Worm (Caenorhabditis elegans) whole organism, mixed stage, embryonic: ENCODE data around the gene pycr-4.
A peak's percentile ranks its signal among the peaks of the same experiment; 100 is the strongest.

Source experiments
- M03D4.4 ChIP-seq: sonication (generic microtip); optimal IDR thresholded peaks from 2 replicates; lab custom pipeline; 2017; ENCODE audit warnings: mild to moderate bottlenecking, missing genetic modification characterization, missing compliant biosample characterization
- bed-3 ChIP-seq: fragments of 200-800 bp; sonication (Bioruptor generic); optimal IDR thresholded peaks from 3 replicates; lab custom pipeline; 2018; ENCODE audit warnings: mild to moderate bottlenecking, missing genetic modification characterization, moderate library complexity, missing compliant biosample characterization
- blmp-1 ChIP-seq: fragments of 150-350 bp; optimal IDR thresholded peaks from 2 replicates; lab custom pipeline; 2014; ENCODE audit warnings: missing biosample characterization, missing genetic modification characterization
- ceh-39 ChIP-seq: fragments of 150-350 bp; optimal IDR thresholded peaks from 2 replicates; lab custom pipeline; 2014; ENCODE audit warnings: missing biosample characterization, missing genetic modification characterization
- ceh-43 ChIP-seq: fragments of 200-800 bp; sonication (Bioruptor generic); optimal IDR thresholded peaks from 2 replicates; lab custom pipeline; 2018; ENCODE audit warnings: mild to moderate bottlenecking, missing genetic modification characterization, moderate library complexity, missing compliant biosample characterization
- ceh-83 ChIP-seq: fragments of 200-800 bp; sonication (Bioruptor generic); optimal IDR thresholded peaks from 2 replicates; lab custom pipeline; 2018; ENCODE audit warnings: mild to moderate bottlenecking, missing genetic modification characterization, missing compliant biosample characterization
- ces-1 ChIP-seq: fragments of 150-350 bp; optimal IDR thresholded peaks from 2 replicates; lab custom pipeline; 2014; ENCODE audit warnings: missing biosample characterization, missing genetic modification reagents, missing genetic modification characterization
- cnd-1 ChIP-seq: fragments of 200-800 bp; sonication (Bioruptor generic); optimal IDR thresholded peaks from 2 replicates; lab custom pipeline; 2018; ENCODE audit warnings: mild to moderate bottlenecking, missing genetic modification characterization, missing compliant biosample characterization
- drap-1 ChIP-seq: fragments of 200-800 bp; sonication (Bioruptor generic); optimal IDR thresholded peaks from 3 replicates; lab custom pipeline; 2018; ENCODE audit warnings: mild to moderate bottlenecking, missing genetic modification characterization, missing compliant biosample characterization
- elt-1 ChIP-seq: sonication (generic microtip); optimal IDR thresholded peaks from 2 replicates; lab custom pipeline; 2017; ENCODE audit warnings: missing genetic modification characterization, mild to moderate bottlenecking, missing compliant biosample characterization, antibody characterized with exemption, moderate library complexity, borderline replicate concordance; ENCODE audit not compliant: insufficient read depth
- elt-3 ChIP-seq: fragments of 150-350 bp; optimal IDR thresholded peaks from 2 replicates; lab custom pipeline; 2014; ENCODE audit warnings: missing biosample characterization, missing genetic modification characterization
- flh-1 ChIP-seq: fragments of 200-800 bp; sonication (Bioruptor generic); optimal IDR thresholded peaks from 2 replicates; lab custom pipeline; 2018; ENCODE audit warnings: mild to moderate bottlenecking, missing genetic modification characterization, moderate library complexity, missing compliant biosample characterization
- ham-2 ChIP-seq: fragments of 200-800 bp; sonication (Bioruptor generic); optimal IDR thresholded peaks from 2 replicates; lab custom pipeline; 2018; ENCODE audit warnings: mild to moderate bottlenecking, missing genetic modification characterization, missing compliant biosample characterization
- hlh-1 ChIP-seq: fragments of 150-350 bp; optimal IDR thresholded peaks from 2 replicates; lab custom pipeline; 2014; ENCODE audit warnings: missing biosample characterization, missing genetic modification reagents, missing genetic modification characterization
- lin-13 ChIP-seq: fragments of 150-350 bp; optimal IDR thresholded peaks from 2 replicates; lab custom pipeline; 2014; ENCODE audit warnings: missing biosample characterization, missing genetic modification characterization
- lin-32 ChIP-seq: fragments of 200-800 bp; sonication (Bioruptor generic); optimal IDR thresholded peaks from 2 replicates; lab custom pipeline; 2018; ENCODE audit warnings: mild to moderate bottlenecking, missing genetic modification characterization, missing compliant biosample characterization
- lsy-2 ChIP-seq: fragments of 150-350 bp; optimal IDR thresholded peaks from 2 replicates; lab custom pipeline; 2014; ENCODE audit warnings: missing biosample characterization, missing genetic modification characterization
- mab-5 ChIP-seq: fragments of 150-350 bp; optimal IDR thresholded peaks from 2 replicates; lab custom pipeline; 2014; ENCODE audit warnings: missing biosample characterization, missing genetic modification characterization
- mep-1 ChIP-seq: fragments of 150-350 bp; optimal IDR thresholded peaks from 2 replicates; lab custom pipeline; 2017; ENCODE audit warnings: missing biosample characterization, missing genetic modification reagents, missing genetic modification characterization, inconsistent platforms
- mls-2 ChIP-seq: sonication (generic microtip); optimal IDR thresholded peaks from 2 replicates; lab custom pipeline; 2016; ENCODE audit warnings: mild to moderate bottlenecking, missing genetic modification characterization, moderate library complexity, missing compliant biosample characterization
- nhr-12 ChIP-seq: fragments of 150-350 bp; optimal IDR thresholded peaks from 2 replicates; lab custom pipeline; 2014; ENCODE audit warnings: missing biosample characterization, missing genetic modification characterization
- nhr-2 ChIP-seq: fragments of 150-350 bp; optimal IDR thresholded peaks from 2 replicates; lab custom pipeline; 2014; ENCODE audit warnings: missing biosample characterization, missing genetic modification characterization
- nhr-237 ChIP-seq: fragments of 150-350 bp; optimal IDR thresholded peaks from 2 replicates; lab custom pipeline; 2014; ENCODE audit warnings: missing biosample characterization, missing genetic modification characterization
- nhr-28 ChIP-seq: fragments of 150-350 bp; optimal IDR thresholded peaks from 2 replicates; lab custom pipeline; 2014; ENCODE audit warnings: missing biosample characterization, missing genetic modification characterization
- nhr-76 ChIP-seq: sonication (generic microtip); optimal IDR thresholded peaks from 2 replicates; lab custom pipeline; 2017; ENCODE audit warnings: missing biosample characterization, missing genetic modification characterization
- pha-4 ChIP-seq: fragments of 150-350 bp; optimal IDR thresholded peaks from 2 replicates; lab custom pipeline; 2018; ENCODE audit warnings: missing biosample characterization, missing genetic modification reagents, missing genetic modification characterization
- sem-2 ChIP-seq: fragments of 200-800 bp; sonication (Bioruptor generic); optimal IDR thresholded peaks from 2 replicates; lab custom pipeline; 2018; ENCODE audit warnings: mild to moderate bottlenecking, missing genetic modification characterization, missing compliant biosample characterization
- snpc-4 ChIP-seq: fragments of 150-350 bp; optimal IDR thresholded peaks from 2 replicates; lab custom pipeline; 2014; ENCODE audit warnings: missing biosample characterization, missing genetic modification characterization
- sptf-1 ChIP-seq: sonication (generic microtip); optimal IDR thresholded peaks from 2 replicates; lab custom pipeline; 2017; ENCODE audit warnings: mild to moderate bottlenecking, missing genetic modification characterization, moderate library complexity, missing compliant biosample characterization
- tbx-8 ChIP-seq: fragments of 200-800 bp; sonication (Bioruptor generic); optimal IDR thresholded peaks from 2 replicates; lab custom pipeline; 2018; ENCODE audit warnings: mild to moderate bottlenecking, missing genetic modification characterization, moderate library complexity, missing compliant biosample characterization
- unc-120 ChIP-seq: sonication (generic microtip); optimal IDR thresholded peaks from 2 replicates; lab custom pipeline; 2017; ENCODE audit warnings: missing genetic modification characterization, missing compliant biosample characterization; ENCODE audit not compliant: poor library complexity, severe bottlenecking
- unc-39 ChIP-seq: fragments of 150-350 bp; optimal IDR thresholded peaks from 2 replicates; lab custom pipeline; 2014; ENCODE audit warnings: missing biosample characterization, missing genetic modification characterization
- unc-62 ChIP-seq: fragments of 150-350 bp; optimal IDR thresholded peaks from 2 replicates; lab custom pipeline; 2014; ENCODE audit warnings: missing biosample characterization, missing genetic modification reagents, missing genetic modification characterization
- zip-8 ChIP-seq: fragments of 150-350 bp; optimal IDR thresholded peaks from 2 replicates; lab custom pipeline; 2014; ENCODE audit warnings: missing biosample characterization, missing genetic modification characterization
- ztf-11 ChIP-seq: fragments of 150-350 bp; optimal IDR thresholded peaks from 2 replicates; lab custom pipeline; 2014; ENCODE audit warnings: missing biosample characterization, missing genetic modification characterization

Gene pycr-4

DNA sequence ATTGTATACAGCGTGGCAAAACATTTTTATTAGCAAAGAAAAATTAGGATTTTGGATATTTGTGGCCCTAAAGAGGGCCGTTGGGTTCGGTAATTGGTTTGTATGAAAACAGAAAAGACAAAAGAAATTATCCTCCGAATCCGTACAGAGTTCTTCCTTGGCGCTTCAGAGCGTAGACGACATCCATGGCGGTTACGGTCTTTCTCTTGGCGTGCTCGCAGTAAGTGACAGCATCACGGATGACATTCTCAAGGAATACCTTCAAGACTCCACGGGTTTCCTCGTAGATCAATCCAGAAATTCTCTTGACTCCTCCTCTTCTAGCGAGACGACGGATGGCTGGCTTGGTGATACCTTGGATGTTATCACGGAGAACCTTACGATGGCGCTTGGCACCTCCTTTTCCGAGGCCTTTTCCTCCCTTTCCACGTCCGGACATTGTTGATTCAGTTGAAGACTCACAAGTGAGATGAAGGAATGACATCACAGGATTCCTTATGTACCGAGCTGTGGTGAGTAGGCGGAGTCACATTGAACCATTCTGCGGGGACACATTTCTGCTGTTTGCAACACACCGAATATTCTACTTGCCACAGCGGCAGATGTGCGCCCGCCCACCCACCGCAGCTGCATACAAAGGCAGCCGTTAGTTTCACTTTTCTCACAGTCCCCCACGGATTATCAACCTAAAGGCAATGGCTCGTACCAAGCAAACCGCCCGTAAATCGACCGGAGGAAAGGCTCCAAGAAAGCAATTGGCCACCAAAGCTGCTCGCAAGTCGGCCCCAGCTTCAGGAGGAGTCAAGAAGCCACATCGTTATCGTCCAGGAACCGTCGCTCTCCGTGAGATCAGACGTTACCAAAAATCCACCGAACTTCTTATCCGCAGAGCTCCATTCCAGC lies 10.7 kb upstream of the pycr-4 start, which contains the start of the genes his-60 and his-59 (continued):
- peak; percentile 44 for TF ChIP-seq sptf-1
- TF ChIP-seq blmp-1 (tag; lab: Kevin White, UChicago), result no peak

DNA sequence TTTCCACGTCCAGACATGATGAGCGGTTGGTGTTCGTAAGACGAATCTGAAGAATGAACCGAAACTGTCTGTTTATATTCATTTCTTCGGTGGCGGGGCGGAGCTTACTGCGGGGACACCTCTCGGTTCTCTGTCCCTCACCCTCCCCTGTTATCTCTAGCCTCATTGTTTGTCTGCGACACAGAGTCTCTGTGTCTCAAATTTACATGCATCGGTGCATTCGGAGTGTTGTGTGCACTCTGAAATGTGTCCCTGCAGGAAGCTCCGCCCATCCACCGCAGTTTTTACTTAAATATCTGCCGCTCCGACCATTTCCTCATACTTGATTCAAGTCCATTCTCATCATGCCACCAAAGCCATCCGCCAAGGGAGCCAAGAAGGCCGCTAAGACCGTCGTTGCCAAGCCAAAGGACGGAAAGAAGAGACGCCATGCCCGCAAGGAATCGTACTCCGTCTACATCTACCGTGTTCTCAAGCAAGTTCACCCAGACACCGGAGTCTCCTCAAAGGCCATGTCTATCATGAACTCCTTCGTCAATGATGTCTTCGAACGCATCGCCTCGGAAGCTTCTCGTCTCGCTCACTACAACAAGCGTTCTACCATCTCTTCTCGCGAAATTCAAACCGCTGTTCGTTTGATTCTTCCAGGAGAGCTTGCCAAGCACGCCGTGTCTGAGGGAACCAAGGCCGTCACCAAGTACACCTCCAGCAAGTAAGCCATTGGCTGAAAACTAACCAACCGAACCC lies 9.3 kb upstream of the pycr-4 start, which contains the start of the genes his-61 and his-62:
Gene his-61 (minus strand): TSS at position 17 of the 747 bp plus-strand sequence.
Gene his-62 (plus strand): TSS at position 345 of the 747 bp plus-strand sequence.
- TF ChIP-seq tbx-8 (GFP tag; lab: Kevin White, UChicago), result no peak
- peak; percentile 93 for TF ChIP-seq lin-13 (tag; lab: Kevin White, UChicago)
- TF ChIP-seq mls-2 (tag; lab: Kevin White, UChicago), result peak; percentile 86
- TF ChIP-seq unc-62, result no peak
- peak; percentile 56 for TF ChIP-seq ces-1 (GFP tag; lab: Kevin White, UChicago)
- no peak for TF ChIP-seq bed-3 (GFP tag; lab: Kevin White, UChicago)
- peak; percentile 53 for TF ChIP-seq drap-1 (GFP tag; lab: Kevin White, UChicago)
- peak; percentile 69 for TF ChIP-seq lsy-2
- peak; percentile 75 for TF ChIP-seq sptf-1
- peak; percentile 88 for TF ChIP-seq pha-4 (tag; lab: Kevin White, UChicago)
- TF ChIP-seq unc-39 (tag; lab: Kevin White, UChicago), result peak; percentile 99
- no peak for TF ChIP-seq lin-32 (GFP tag; lab: Kevin White, UChicago)
- no peak for TF ChIP-seq nhr-28 (tag; lab: Kevin White, UChicago)
- TF ChIP-seq ceh-83, result no peak
- TF ChIP-seq blmp-1 (tag; lab: Kevin White, UChicago), result no peak
- no peak for TF ChIP-seq elt-1 (tag; lab: Kevin White, UChicago)
- peak; percentile 88 for TF ChIP-seq cnd-1 (tag; lab: Kevin White, UChicago)
- peak; percentile 86 for TF ChIP-seq ztf-11 (tag; lab: Kevin White, UChicago)
- no peak for TF ChIP-seq elt-3 (tag; lab: Kevin White, UChicago)
- TF ChIP-seq mab-5 (tag; lab: Kevin White, UChicago), result no peak
- no peak for TF ChIP-seq snpc-4 (tag; lab: Kevin White, UChicago)
- peak; percentile 76 for TF ChIP-seq ceh-39 (tag; lab: Kevin White, UChicago)
- TF ChIP-seq hlh-1 (tag; lab: Kevin White, UChicago), result peak; percentile 14
- TF ChIP-seq mep-1 (tag; lab: Kevin White, UChicago), result peak; percentile 55
- no peak for TF ChIP-seq nhr-76 (tag; lab: Kevin White, UChicago)
- no peak for TF ChIP-seq unc-120 (tag; lab: Kevin White, UChicago)
- peak; percentile 86 for TF ChIP-seq M03D4.4
- peak; percentile 50 for TF ChIP-seq sem-2
- peak; percentile 41 for TF ChIP-seq nhr-2
- peak; percentile 56 for TF ChIP-seq nhr-12 (tag; lab: Kevin White, UChicago)
- TF ChIP-seq ceh-43 (GFP tag; lab: Kevin White, UChicago), result no peak
- peak; percentile 4 for TF ChIP-seq ham-2 (GFP tag; lab: Kevin White, UChicago)
- TF ChIP-seq flh-1 (GFP tag; lab: Kevin White, UChicago), result no peak
- TF ChIP-seq zip-8 (tag; lab: Kevin White, UChicago), result no peak
- no peak for TF ChIP-seq nhr-237

DNA sequence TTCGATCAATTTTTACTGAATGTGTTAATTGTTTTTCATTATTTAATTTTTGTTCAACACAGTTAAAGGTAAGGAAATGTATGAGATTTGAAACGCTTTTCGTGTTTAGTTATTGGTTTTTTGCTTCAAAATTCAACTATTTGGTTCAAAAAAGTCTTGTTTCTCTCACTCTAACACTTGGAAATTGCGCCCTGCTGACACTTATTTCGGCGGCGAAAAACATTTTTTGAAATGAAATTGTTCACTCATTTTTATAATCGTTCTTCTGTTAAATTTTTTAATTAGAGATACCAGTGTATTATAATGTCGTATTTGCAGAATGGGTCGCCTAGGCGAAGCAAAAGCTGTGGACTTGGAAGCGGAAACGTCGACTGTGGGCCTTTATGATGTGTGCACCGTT lies 1.0 kb upstream of the pycr-4 start, which contains the start of gene rod-1:
Gene rod-1 (plus strand): TSS at position 319 of the 400 bp plus-strand sequence.
- no peak for TF ChIP-seq nhr-76 (tag; lab: Kevin White, UChicago)
- TF ChIP-seq lsy-2, result no peak
- TF ChIP-seq ham-2 (GFP tag; lab: Kevin White, UChicago), result no peak
- no peak for TF ChIP-seq ces-1 (GFP tag; lab: Kevin White, UChicago)
- no peak for TF ChIP-seq pha-4 (tag; lab: Kevin White, UChicago)
